Worm (Caenorhabditis elegans) whole organism, early embryonic: ENCODE data around the gene C34E10.10.

Source experiments
- B0310.2 ChIP-seq: sonication (generic microtip); optimal IDR thresholded peaks from 2 replicates; lab custom pipeline; 2016; ENCODE audit warnings: mild to moderate bottlenecking, missing genetic modification characterization, missing compliant biosample characterization
- F13C5.2 ChIP-seq: sonication (generic microtip); optimal IDR thresholded peaks from 2 replicates; lab custom pipeline; 2017; ENCODE audit warnings: mild to moderate bottlenecking, missing genetic modification characterization, inconsistent platforms, missing compliant biosample characterization
- aly-1 ChIP-seq: sonication (generic microtip); optimal IDR thresholded peaks from 2 replicates; lab custom pipeline; 2016; ENCODE audit warnings: missing genetic modification characterization, missing compliant biosample characterization
- ama-1 ChIP-seq: fragments of 150-350 bp; optimal IDR thresholded peaks from 2 replicates; lab custom pipeline; 2014
- ceh-13 ChIP-seq: fragments of 200-800 bp; sonication (Bioruptor generic); optimal IDR thresholded peaks from 2 replicates; lab custom pipeline; 2018; ENCODE audit warnings: mild to moderate bottlenecking, missing genetic modification characterization, missing compliant biosample characterization
- ceh-36 ChIP-seq: sonication (generic microtip); optimal IDR thresholded peaks from 2 replicates; lab custom pipeline; 2016; ENCODE audit warnings: missing genetic modification characterization, inconsistent platforms, missing compliant biosample characterization
- ets-7 ChIP-seq: sonication (generic microtip); optimal IDR thresholded peaks from 2 replicates; lab custom pipeline; 2016; ENCODE audit warnings: missing genotype, missing genetic modification characterization, missing compliant biosample characterization
- flt-1 ChIP-seq: fragments of 200-800 bp; sonication (Bioruptor generic); IDR thresholded peaks from 2 replicates; pipeline ENCODE4 v1.3.6; 2022; ENCODE audit warnings: missing genetic modification characterization, missing compliant biosample characterization
- hmbx-1 ChIP-seq: sonication (generic microtip); optimal IDR thresholded peaks from 2 replicates; lab custom pipeline; 2016; ENCODE audit warnings: mild to moderate bottlenecking, missing genetic modification characterization, missing compliant biosample characterization
- hmg-4 ChIP-seq: fragments of 200-800 bp; sonication (Bioruptor generic); optimal IDR thresholded peaks from 2 replicates; lab custom pipeline; 2018; ENCODE audit warnings: mild to moderate bottlenecking, missing genetic modification characterization, missing compliant biosample characterization
- hnd-1 ChIP-seq: sonication (generic microtip); optimal IDR thresholded peaks from 2 replicates; lab custom pipeline; 2016; ENCODE audit warnings: missing genetic modification characterization, missing compliant biosample characterization
- pes-1 ChIP-seq: fragments of 200-800 bp; sonication (Bioruptor generic); IDR thresholded peaks from 2 replicates; pipeline ENCODE4 v1.3.6; 2022; ENCODE audit warnings: missing genetic modification reagents, missing genetic modification characterization, missing compliant biosample characterization
- scrt-1 ChIP-seq: fragments of 200-800 bp; sonication (Bioruptor generic); IDR thresholded peaks from 2 replicates; pipeline ENCODE4 v1.3.6; 2022; ENCODE audit warnings: missing genetic modification characterization, missing compliant biosample characterization
- sea-1 ChIP-seq: fragments of 200-800 bp; sonication (Bioruptor generic); conservative IDR thresholded peaks from 2 replicates; pipeline ENCODE4 v1.3.6; 2022; ENCODE audit warnings: missing genetic modification characterization, missing compliant biosample characterization
- tbx-11 ChIP-seq: fragments of 200-800 bp; sonication (Bioruptor generic); IDR thresholded peaks from 2 replicates; pipeline ENCODE4 v1.3.6; 2022; ENCODE audit warnings: missing genetic modification characterization, missing compliant biosample characterization
- tbx-37 ChIP-seq: fragments of 200-800 bp; sonication (Bioruptor generic); conservative IDR thresholded peaks from 2 replicates; pipeline ENCODE4 v1.3.6; 2022; ENCODE audit warnings: missing genetic modification reagents, missing genetic modification characterization, missing compliant biosample characterization
- tra-4 ChIP-seq: sonication (generic microtip); optimal IDR thresholded peaks from 2 replicates; lab custom pipeline; 2017; ENCODE audit warnings: missing genetic modification characterization, missing compliant biosample characterization

Gene C34E10.10

DNA sequence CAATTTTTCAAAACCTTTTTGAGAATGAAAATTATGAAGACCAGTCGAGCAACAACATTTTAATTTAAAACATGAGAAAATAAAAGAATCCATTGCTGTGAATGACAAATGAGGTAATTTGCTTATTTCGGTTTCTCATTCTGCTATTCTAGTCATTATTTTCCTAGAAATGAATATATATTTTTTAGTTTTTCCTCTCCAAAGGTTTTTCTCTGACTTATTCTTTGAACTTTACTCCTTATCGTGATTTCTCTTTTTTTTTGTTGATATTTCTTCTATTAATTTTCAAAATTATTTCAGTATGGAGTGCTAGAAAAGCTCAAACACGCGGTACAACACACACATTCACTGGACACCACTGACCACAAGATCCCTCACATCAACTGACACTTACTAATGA, 42.1 kb downstream of the C34E10.10 start, which contains the start of gene pup-2:
Gene pup-2 (plus strand): TSS at position 301 of the 400 bp plus-strand sequence.
- TF ChIP-seq hmg-4 (GFP tag; lab: Kevin White, UChicago) (no peak), hnd-1 (no peak), pes-1 (GFP tag; lab: Robert Waterston, UW) (no peak), ama-1 (lab: Kevin White, UChicago) (no peak), hmbx-1 (tag; lab: Kevin White, UChicago) (no peak), sea-1 (GFP tag; lab: Robert Waterston, UW) (no peak), tbx-11 (no peak), ceh-13 (GFP tag; lab: Kevin White, UChicago) (no peak), tra-4 (no peak), scrt-1 (no peak), ets-7 (no peak)

DNA sequence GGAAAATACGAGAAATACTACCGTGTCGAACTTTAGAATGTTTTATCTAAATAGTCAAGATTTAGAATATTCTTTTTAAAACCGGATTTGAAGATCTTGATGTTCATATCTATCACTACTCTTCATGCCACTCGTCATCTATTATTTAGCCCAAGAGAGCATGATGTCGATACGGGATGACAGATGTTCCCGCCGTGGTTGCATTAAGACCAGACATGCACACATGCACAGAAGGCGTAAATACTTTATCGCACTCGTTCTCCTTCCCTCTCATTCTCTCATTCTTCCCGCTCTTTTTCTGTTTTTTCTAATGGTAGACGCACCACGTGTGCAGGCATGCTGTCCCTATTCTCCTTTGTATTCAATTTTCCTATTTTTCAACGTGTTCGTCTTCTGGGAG, 44.3 kb downstream of the C34E10.10 start:
- TF ChIP-seq hmg-4 (GFP tag; lab: Kevin White, UChicago), result no peak
- TF ChIP-seq ets-7, result no peak
- TF ChIP-seq flt-1 (GFP tag; lab: Robert Waterston, UW), result no peak
- no peak for TF ChIP-seq scrt-1
- TF ChIP-seq tbx-37 (GFP tag; lab: Robert Waterston, UW), result no peak
- no peak for TF ChIP-seq tbx-11
- TF ChIP-seq B0310.2, result no peak
- no peak for TF ChIP-seq sea-1 (GFP tag; lab: Robert Waterston, UW)
- TF ChIP-seq ceh-13 (GFP tag; lab: Kevin White, UChicago), result no peak
- TF ChIP-seq hmbx-1 (tag; lab: Kevin White, UChicago), result no peak
- no peak for TF ChIP-seq ceh-36 (tag; lab: Kevin White, UChicago)
- no peak for TF ChIP-seq ama-1 (lab: Kevin White, UChicago)
- no peak for TF ChIP-seq aly-1 (tag; lab: Kevin White, UChicago)
- no peak for TF ChIP-seq F13C5.2
- TF ChIP-seq hnd-1, result no peak
- TF ChIP-seq pes-1 (GFP tag; lab: Robert Waterston, UW), result no peak

DNA sequence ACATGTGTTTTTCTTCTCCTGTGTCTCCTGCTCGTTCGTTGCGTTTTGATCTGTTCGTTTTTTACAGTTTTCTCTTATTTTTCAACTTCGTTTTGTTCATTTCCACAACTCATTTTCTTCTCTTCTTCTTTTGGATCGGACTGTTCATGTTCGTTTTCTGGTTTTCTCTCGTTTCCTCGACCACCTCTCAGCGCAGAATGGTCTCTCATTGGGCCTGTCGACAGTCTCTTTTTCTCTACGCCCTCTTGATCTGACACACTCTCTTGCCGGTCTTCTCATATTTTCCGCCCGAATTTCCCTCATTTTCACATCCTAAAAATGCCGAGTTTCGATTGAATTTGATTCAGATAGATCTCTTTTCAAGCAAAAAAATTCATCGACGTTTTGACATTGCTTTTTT, 46.0 kb downstream of the C34E10.10 start:
- TF ChIP-seq pes-1 (GFP tag; lab: Robert Waterston, UW) (no peak), tbx-37 (GFP tag; lab: Robert Waterston, UW) (no peak), hmbx-1 (tag; lab: Kevin White, UChicago) (no peak), scrt-1 (no peak), sea-1 (GFP tag; lab: Robert Waterston, UW) (no peak)

ce11 chrIII:5181217-5181616, 46.5 kb downstream of the C34E10.10 start:
- TF ChIP-seq ama-1 (lab: Kevin White, UChicago), result no peak
- TF ChIP-seq aly-1 (tag; lab: Kevin White, UChicago), result no peak
- no peak for TF ChIP-seq hnd-1
- no peak for TF ChIP-seq flt-1 (GFP tag; lab: Robert Waterston, UW)
- TF ChIP-seq tra-4, result no peak
- no peak for TF ChIP-seq B0310.2
- no peak for TF ChIP-seq hmg-4 (GFP tag; lab: Kevin White, UChicago)
- TF ChIP-seq ceh-36 (tag; lab: Kevin White, UChicago), result no peak
- no peak for TF ChIP-seq hmbx-1 (tag; lab: Kevin White, UChicago)
- TF ChIP-seq tbx-37 (GFP tag; lab: Robert Waterston, UW), result no peak
- no peak for TF ChIP-seq sea-1 (GFP tag; lab: Robert Waterston, UW)
- no peak for TF ChIP-seq tbx-11
- TF ChIP-seq F13C5.2, result no peak
- TF ChIP-seq pes-1 (GFP tag; lab: Robert Waterston, UW), result no peak
- no peak for TF ChIP-seq ets-7
- no peak for TF ChIP-seq scrt-1
- TF ChIP-seq ceh-13 (GFP tag; lab: Kevin White, UChicago), result no peak

- TF ChIP-seq aly-1 (tag; lab: Kevin White, UChicago) (no peak), tbx-11 (no peak), tbx-37 (GFP tag; lab: Robert Waterston, UW) (no peak), scrt-1 (no peak)
These were observed 47.1 kb downstream of the C34E10.10 start for ce11 chrIII:5180588-5180987.

DNA sequence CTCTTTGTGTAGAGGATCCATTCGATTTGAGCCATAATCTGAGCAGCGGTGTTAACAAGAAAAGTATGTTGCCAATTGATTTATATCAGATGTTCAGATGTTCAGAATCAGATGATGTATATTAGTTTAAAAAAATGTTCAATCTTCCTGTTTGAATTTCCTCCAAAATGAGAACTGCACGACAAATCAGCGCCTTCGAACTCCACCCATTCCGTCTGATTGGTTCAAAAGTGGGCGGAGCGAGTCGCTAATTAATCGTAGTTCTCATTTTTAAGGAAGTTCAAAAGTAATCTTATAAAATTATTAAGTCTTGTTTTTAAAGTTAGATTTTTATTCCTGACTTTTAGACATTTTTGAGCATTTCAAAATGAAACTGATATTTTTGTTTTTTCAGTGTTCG, 48.5 kb downstream of the C34E10.10 start:
- TF ChIP-seq flt-1 (GFP tag; lab: Robert Waterston, UW), result no peak
